Fruit fly (Drosophila melanogaster): ENCODE measurements around the gene parvin.

DNA sequence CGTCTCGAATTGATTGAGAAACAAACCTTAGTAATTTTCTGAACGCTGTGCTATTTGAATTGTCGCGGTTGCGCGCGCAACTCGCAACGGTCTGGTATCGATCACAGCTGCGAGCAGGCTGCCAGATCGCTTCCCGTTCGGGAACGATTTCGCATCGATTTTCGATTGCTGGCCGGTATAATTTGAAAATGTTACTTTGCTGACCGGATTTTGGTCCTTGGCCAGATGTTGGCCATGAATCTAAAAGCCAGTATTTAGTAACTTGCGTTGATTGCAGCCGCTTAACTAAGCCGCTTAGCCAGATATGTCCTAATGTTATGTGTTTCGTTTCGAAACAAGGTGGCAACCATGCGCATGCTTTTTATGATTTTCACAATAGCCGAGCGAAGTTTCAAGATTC, 2.7 kb downstream of the parvin start:
- TF ChIP-seq pan (optimal IDR thresholded peaks at IDR 0.05) (no peak), psq (optimal IDR thresholded peaks at IDR 0.05) (no peak), CG8478 (optimal IDR thresholded peaks at IDR 0.05) (no peak)

Data from whole organism.